Worm (Caenorhabditis elegans) whole organism, L4/young adult: ENCODE results near the gene F13H8.12.

Source experiments
- W03F9.2 ChIP-seq: fragments of 150-350 bp; optimal IDR thresholded peaks from 2 replicates; lab custom pipeline; 2014; ENCODE audit warnings: missing biosample characterization, missing genetic modification characterization
- dao-5 ChIP-seq: sonication (generic microtip); optimal IDR thresholded peaks from 2 replicates; lab custom pipeline; 2016; ENCODE audit warnings: missing genotype, missing genetic modification characterization, moderate library complexity, missing compliant biosample characterization

DNA sequence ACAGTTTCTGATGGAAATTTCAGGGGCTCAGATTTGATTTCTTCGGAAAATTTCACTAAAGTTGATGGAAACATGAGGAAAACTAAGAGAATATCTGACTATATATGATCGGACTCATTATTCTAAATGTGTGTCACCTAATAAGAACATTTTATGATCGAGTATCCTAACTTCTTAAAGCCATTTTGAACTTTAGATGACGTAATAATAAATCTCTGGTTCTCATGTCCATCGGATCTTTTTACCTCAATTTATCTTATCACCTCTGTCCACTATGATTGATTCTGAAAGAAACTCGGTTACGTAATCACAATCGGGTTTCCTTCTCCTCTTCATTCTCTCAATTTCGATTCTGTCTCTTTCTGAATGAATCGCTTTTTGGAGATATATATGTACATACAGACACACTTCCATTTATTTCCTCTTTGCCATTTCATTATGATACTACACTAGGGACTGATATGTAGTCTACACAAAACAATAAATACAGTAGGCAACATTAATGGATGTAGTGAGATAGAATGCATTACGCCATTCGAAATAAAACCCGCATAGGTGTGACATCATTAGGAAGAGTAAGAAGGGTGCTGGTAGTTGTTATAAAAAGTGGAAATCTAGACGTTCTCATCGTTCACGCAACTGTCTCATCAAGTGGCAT, 5.0 kb upstream of the F13H8.12 start:
- TF ChIP-seq dao-5 (no peak), W03F9.2 (tag; lab: Kevin White, UChicago) (no peak)
